Worm (Caenorhabditis elegans): ENCODE measurements around the gene trmt-10C.2.

ce11 chrIII:6382987-6383602 is 37.0 kb downstream of the trmt-10C.2 start, which contains the start of gene let-716:
- TF ChIP-seq daf-12 (tag; optimal IDR thresholded peaks at IDR 0.05) (no peak), nhr-76 (tag; optimal IDR thresholded peaks at IDR 0.05) (no peak), pha-4 (tag; optimal IDR thresholded peaks at IDR 0.05) (no peak), ceh-28 (tag; optimal IDR thresholded peaks at IDR 0.05) (no peak), skn-1 (tag; optimal IDR thresholded peaks at IDR 0.05) (no peak), egl-27 (tag; optimal IDR thresholded peaks at IDR 0.05) (no peak), tbx-2 (tag; optimal IDR thresholded peaks at IDR 0.05) (no peak), lin-39 (tag; optimal IDR thresholded peaks at IDR 0.05) (no peak)
